Fruit fly (Drosophila melanogaster): ENCODE results near the gene Syn.
A peak's percentile ranks its signal among the peaks of the same experiment; 100 is the strongest.

Gene Syn

DNA sequence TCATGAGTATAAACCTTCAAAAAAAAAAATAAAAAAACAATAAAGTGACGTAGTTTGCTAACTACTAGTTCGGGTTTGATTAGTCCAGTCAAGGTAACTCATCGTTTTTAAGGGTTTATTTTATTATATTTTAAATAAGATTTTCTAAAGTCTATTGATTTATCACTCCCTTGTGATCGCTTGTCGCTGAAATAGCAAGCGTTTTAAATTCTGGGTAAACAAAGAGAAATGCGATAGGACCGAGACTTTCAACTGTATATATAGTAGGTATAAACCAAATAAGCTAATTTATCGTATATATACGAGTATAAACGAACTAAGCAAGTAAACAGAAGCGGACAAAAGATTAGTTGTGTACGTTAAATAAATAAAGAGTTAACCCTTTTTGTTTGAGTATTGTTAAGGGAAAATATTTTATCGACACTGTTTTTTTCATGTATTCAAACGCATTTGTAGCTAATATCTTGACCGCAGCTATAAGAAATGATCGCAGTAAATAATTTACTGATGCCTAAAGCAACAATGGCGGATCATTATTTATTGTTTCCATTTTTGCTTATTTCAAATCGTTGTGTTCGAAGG is 21.9 kb upstream of the Syn start (continued):
- TF ChIP-seq BEAF-32 (GFP tag; optimal IDR thresholded peaks at IDR 0.05), result no peak
- TF ChIP-seq CG11504 (tag; optimal IDR thresholded peaks at IDR 0.05), result no peak
- no peak for TF ChIP-seq CG31365 (tag; optimal IDR thresholded peaks at IDR 0.05)
- no peak for TF ChIP-seq Hr39 (optimal IDR thresholded peaks at IDR 0.05)
- peak; percentile 27 for TF ChIP-seq Myb (GFP tag; optimal IDR thresholded peaks at IDR 0.05)
- no peak for TF ChIP-seq CG4328 (GFP tag; optimal IDR thresholded peaks at IDR 0.05)
- no peak for TF ChIP-seq CG6791 (GFP tag; IDR thresholded peaks at IDR 0.05; ENCODE audit: partially characterized antibody)
- peak; percentile 26 for TF ChIP-seq az2 (GFP tag; optimal IDR thresholded peaks at IDR 0.05)
- TF ChIP-seq mam (GFP tag; optimal IDR thresholded peaks at IDR 0.05), result peak; percentile 32
- TF ChIP-seq CG16779 (GFP tag; IDR thresholded peaks at IDR 0.05), result 0 out of 2 replicates have a peak, but pooled peaks have one; percentile 13
- TF ChIP-seq hb (GFP tag; IDR thresholded peaks at IDR 0.05; ENCODE audit: partially characterized antibody), result no peak
- no peak for TF ChIP-seq CG42726 (GFP tag; IDR thresholded peaks at IDR 0.05; ENCODE audit: partially characterized antibody)
- no peak for TF ChIP-seq Ets97D (GFP tag; optimal IDR thresholded peaks at IDR 0.05)
- TF ChIP-seq kay (GFP tag; optimal IDR thresholded peaks at IDR 0.05), result no peak
- TF ChIP-seq dan (GFP tag; IDR thresholded peaks at IDR 0.05), result no peak
- TF ChIP-seq Lim3 (GFP tag; IDR thresholded peaks at IDR 0.05), result no peak
- peak; percentile 39 for TF ChIP-seq CG12391 (tag; optimal IDR thresholded peaks at IDR 0.05)
- TF ChIP-seq Hey (tag; optimal IDR thresholded peaks at IDR 0.05), result no peak
- TF ChIP-seq zfh1 (GFP tag; IDR thresholded peaks at IDR 0.05), result 0 out of 3 replicates have a peak, but pooled peaks have one; percentile 49
- TF ChIP-seq CG9437 (GFP tag; optimal IDR thresholded peaks at IDR 0.05), result no peak
- TF ChIP-seq CG15073 (GFP tag; optimal IDR thresholded peaks at IDR 0.05), result no peak
- no peak for TF ChIP-seq Rx (GFP tag; IDR thresholded peaks at IDR 0.05)
- no peak for TF ChIP-seq unc-4 (GFP tag; IDR thresholded peaks at IDR 0.05; ENCODE audit: partially characterized antibody)
- TF ChIP-seq CG1602 (GFP tag; optimal IDR thresholded peaks at IDR 0.05), result peak; percentile 40
- peak; percentile 52; the same call in 1 of the 3 replicates for TF ChIP-seq CG11695 (GFP tag; IDR thresholded peaks at IDR 0.05)
- TF ChIP-seq Fer3 (tag; optimal IDR thresholded peaks at IDR 0.05), result peak; percentile 37
- TF ChIP-seq schlank (tag; optimal IDR thresholded peaks at IDR 0.05), result peak; percentile 41
- 0 out of 3 replicates have a peak, but pooled peaks have one; percentile 23 for TF ChIP-seq so (GFP tag; IDR thresholded peaks at IDR 0.05)
- TF ChIP-seq CG17385 (GFP tag; optimal IDR thresholded peaks at IDR 0.05), result peak; percentile 46
- peak; percentile 4 for TF ChIP-seq CHES-1-like (GFP tag; optimal IDR thresholded peaks at IDR 0.05)
- peak; percentile 16 for TF ChIP-seq fd64A (GFP tag; optimal IDR thresholded peaks at IDR 0.05)
- TF ChIP-seq nom (GFP tag; optimal IDR thresholded peaks at IDR 0.05), result no peak
- peak; percentile 26 for TF ChIP-seq CG8388 (GFP tag; optimal IDR thresholded peaks at IDR 0.05)
- TF ChIP-seq MTF-1 (GFP tag; optimal IDR thresholded peaks at IDR 0.05; ENCODE audit: borderline replicate concordance), result no peak
- no peak for TF ChIP-seq CG9215 (GFP tag; IDR thresholded peaks at IDR 0.05)
- TF ChIP-seq gsb-n (tag; optimal IDR thresholded peaks at IDR 0.05), result peak; percentile 17
- TF ChIP-seq CG3726 (GFP tag; IDR thresholded peaks at IDR 0.05), result no peak
- no peak for TF ChIP-seq ash1 (GFP tag; optimal IDR thresholded peaks at IDR 0.05)
- TF ChIP-seq Usf (GFP tag; optimal IDR thresholded peaks at IDR 0.05), result peak; percentile 23
- TF ChIP-seq CG11247 (GFP tag; IDR thresholded peaks at IDR 0.05), result no peak
- no peak for TF ChIP-seq Dll (GFP tag; IDR thresholded peaks at IDR 0.05; ENCODE audit: partially characterized antibody)
- peak; percentile 17 for TF ChIP-seq CG9609 (GFP tag; optimal IDR thresholded peaks at IDR 0.05)
- no peak for TF ChIP-seq CG14050 (GFP tag; IDR thresholded peaks at IDR 0.05)
- no peak for TF ChIP-seq aop (GFP tag; IDR thresholded peaks at IDR 0.05)
- no peak for TF ChIP-seq CG7963 (GFP tag; IDR thresholded peaks at IDR 0.05; ENCODE audit: partially characterized antibody)
- no peak for TF ChIP-seq lola (GFP tag; optimal IDR thresholded peaks at IDR 0.05)
- TF ChIP-seq CG13123 (GFP tag; optimal IDR thresholded peaks at IDR 0.05), result peak; percentile 38
- peak; percentile 29 for TF ChIP-seq CG30403 (GFP tag; optimal IDR thresholded peaks at IDR 0.05)
- no peak for TF ChIP-seq nau (GFP tag; optimal IDR thresholded peaks at IDR 0.05)
- TF ChIP-seq TFAM (GFP tag; optimal IDR thresholded peaks at IDR 0.05), result no peak

Data from whole organism, embryonic.